Worm (Caenorhabditis elegans) whole organism, L4 larva: ENCODE results near the gene W06H8.6.
A peak's percentile ranks its signal among the peaks of the same experiment; 100 is the strongest.

ENCODE experiments used
- F10B5.3 ChIP-seq: sonication (generic microtip); optimal IDR thresholded peaks from 2 replicates; lab custom pipeline; 2016; ENCODE audit warnings: mild to moderate bottlenecking, missing genetic modification characterization, missing compliant biosample characterization
- F26F4.8 ChIP-seq: fragments of 200-800 bp; sonication (Bioruptor generic); conservative IDR thresholded peaks from 2 replicates; pipeline ENCODE4 v1.3.6; 2022; ENCODE audit warnings: missing genetic modification characterization, missing compliant biosample characterization
- F49E8.2 ChIP-seq: sonication (generic microtip); optimal IDR thresholded peaks from 2 replicates; lab custom pipeline; 2016; ENCODE audit warnings: missing compliant biosample characterization, mild to moderate bottlenecking, missing genetic modification characterization, borderline replicate concordance
- T20F7.1 ChIP-seq: fragments of 200-800 bp; sonication (Bioruptor generic); optimal IDR thresholded peaks from 2 replicates; lab custom pipeline; 2018; ENCODE audit warnings: mild to moderate bottlenecking, missing genetic modification characterization, missing compliant biosample characterization
- Y105C5A.15 ChIP-seq: fragments of 200-800 bp; sonication (Bioruptor generic); IDR thresholded peaks from 2 replicates; pipeline ENCODE4 v1.3.6; 2022; ENCODE audit warnings: missing genetic modification characterization, missing compliant biosample characterization
- ZK337.2 ChIP-seq: fragments of 200-800 bp; sonication (Bioruptor generic); IDR thresholded peaks from 2 replicates; pipeline ENCODE4 v1.3.6; 2022; ENCODE audit warnings: missing genetic modification reagents, missing genetic modification characterization, missing compliant biosample characterization
- aha-1 ChIP-seq: fragments of 150-350 bp; peaks from one replicate; lab custom pipeline; 2014; ENCODE audit warnings: missing biosample characterization, missing genetic modification characterization
- aly-2 ChIP-seq: sonication (generic microtip); optimal IDR thresholded peaks from 2 replicates; lab custom pipeline; 2018; ENCODE audit warnings: missing biosample characterization, missing genetic modification characterization
- arid-1 ChIP-seq: fragments of 200-800 bp; sonication (Bioruptor generic); conservative IDR thresholded peaks from 2 replicates; pipeline ENCODE4 v1.3.6; 2022; ENCODE audit warnings: missing genetic modification reagents, missing genetic modification characterization, missing compliant biosample characterization
- attf-4 ChIP-seq: sonication (generic microtip); optimal IDR thresholded peaks from 3 replicates; lab custom pipeline; 2017; ENCODE audit warnings: missing biosample characterization, missing genetic modification characterization
- ceh-28 ChIP-seq: fragments of 150-350 bp; optimal IDR thresholded peaks from 2 replicates; lab custom pipeline; 2014; ENCODE audit warnings: missing biosample characterization, missing genetic modification reagents, missing genetic modification characterization
- ceh-62 ChIP-seq: sonication (generic microtip); optimal IDR thresholded peaks from 2 replicates; lab custom pipeline; 2017; ENCODE audit warnings: missing biosample characterization, missing genetic modification characterization
- ceh-82 ChIP-seq: sonication (generic microtip); optimal IDR thresholded peaks from 2 replicates; lab custom pipeline; 2017; ENCODE audit warnings: missing biosample characterization, missing genetic modification characterization
- cey-2 ChIP-seq: sonication (generic microtip); optimal IDR thresholded peaks from 3 replicates; lab custom pipeline; 2017; ENCODE audit warnings: missing genetic modification characterization, mild to moderate bottlenecking, missing compliant biosample characterization, antibody characterized with exemption, borderline replicate concordance; ENCODE audit not compliant: insufficient read depth
- daf-12 ChIP-seq: fragments of 150-350 bp; optimal IDR thresholded peaks from 2 replicates; lab custom pipeline; 2014; ENCODE audit warnings: missing biosample characterization, missing genetic modification reagents, missing genetic modification characterization
- dmd-8 ChIP-seq: fragments of 200-800 bp; sonication (Bioruptor generic); IDR thresholded peaks from 2 replicates; pipeline ENCODE4 v1.3.6; 2022; ENCODE audit warnings: missing genetic modification characterization, missing compliant biosample characterization
- dpl-1 ChIP-seq: fragments of 150-350 bp; optimal IDR thresholded peaks from 2 replicates; lab custom pipeline; 2014; ENCODE audit warnings: missing biosample characterization, missing genetic modification reagents, missing genetic modification characterization
- duxl-1 ChIP-seq: sonication (generic microtip); optimal IDR thresholded peaks from 2 replicates; lab custom pipeline; 2016; ENCODE audit warnings: mild to moderate bottlenecking, missing genetic modification characterization, moderate library complexity, missing compliant biosample characterization; ENCODE audit not compliant: poor library complexity
- egl-27 ChIP-seq: sonication (generic microtip); optimal IDR thresholded peaks from 3 replicates; lab custom pipeline; 2017; ENCODE audit warnings: missing biosample characterization, missing genetic modification reagents, missing genetic modification characterization
- egl-43 ChIP-seq: fragments of 200-800 bp; sonication (Bioruptor generic); IDR thresholded peaks from 2 replicates; pipeline ENCODE4 v1.3.6; 2022; ENCODE audit warnings: missing genetic modification reagents, missing genetic modification characterization, missing compliant biosample characterization
- fkh-10 ChIP-seq: fragments of 150-350 bp; optimal IDR thresholded peaks from 2 replicates; lab custom pipeline; 2014; ENCODE audit warnings: missing biosample characterization, missing genetic modification reagents, missing genetic modification characterization
- gei-8 ChIP-seq: fragments of 200-800 bp; sonication (Bioruptor generic); optimal IDR thresholded peaks from 2 replicates; lab custom pipeline; 2018; ENCODE audit warnings: mild to moderate bottlenecking, missing genetic modification characterization, missing compliant biosample characterization
- hmg-1.1 ChIP-seq: fragments of 200-800 bp; sonication (Bioruptor generic); IDR thresholded peaks from 2 replicates; pipeline ENCODE4 v1.3.6; 2022; ENCODE audit warnings: missing genetic modification reagents, missing genetic modification characterization, missing compliant biosample characterization
- jun-1 ChIP-seq: fragments of 150-350 bp; optimal IDR thresholded peaks from 2 replicates; lab custom pipeline; 2014; ENCODE audit warnings: missing biosample characterization, missing genetic modification reagents, missing genetic modification characterization
- lim-7 ChIP-seq: fragments of 200-800 bp; sonication (Bioruptor generic); IDR thresholded peaks from 2 replicates; pipeline ENCODE4 v1.3.6; 2022; ENCODE audit warnings: missing genetic modification characterization, missing compliant biosample characterization
- lin-13 ChIP-seq: fragments of 150-350 bp; optimal IDR thresholded peaks from 2 replicates; lab custom pipeline; 2014; ENCODE audit warnings: missing biosample characterization, missing genetic modification reagents, missing genetic modification characterization
- lin-38 ChIP-seq: fragments of 200-800 bp; sonication (Bioruptor generic); IDR thresholded peaks from 2 replicates; pipeline ENCODE4 v1.3.6; 2022; ENCODE audit warnings: missing genetic modification reagents, missing genetic modification characterization, missing compliant biosample characterization
- lir-3 ChIP-seq: sonication (generic microtip); optimal IDR thresholded peaks from 2 replicates; lab custom pipeline; 2016; ENCODE audit warnings: mild to moderate bottlenecking, missing genetic modification characterization, missing compliant biosample characterization
- madf-5 ChIP-seq, 2 experiments: fragments of 200-800 bp; sonication (Bioruptor generic); IDR thresholded peaks; 2 replicates each; pipeline ENCODE4 v1.3.6; 2022; ENCODE audit warnings: missing compliant biosample characterization in 2 of 2, missing genetic modification characterization in 2 of 2
- madf-9 ChIP-seq: fragments of 200-800 bp; sonication (Bioruptor generic); conservative IDR thresholded peaks from 2 replicates; pipeline ENCODE4 v1.3.6; 2022; ENCODE audit warnings: missing genetic modification reagents, missing genetic modification characterization, missing compliant biosample characterization
- mdl-1 ChIP-seq, 2 experiments: fragments of 150-350 bp in 1 of 2; sonication (generic microtip) in 1 of 2; optimal IDR thresholded peaks; 2 replicates each; lab custom pipeline; 2014 to 2017; ENCODE audit warnings: missing biosample characterization in 2 of 2, missing genetic modification characterization in 2 of 2
- mep-1 ChIP-seq: fragments of 150-350 bp; sonication (generic microtip); optimal IDR thresholded peaks from 3 replicates; lab custom pipeline; 2014; ENCODE audit warnings: missing biosample characterization, missing genetic modification characterization
- mes-2 ChIP-seq: sonication (generic microtip); optimal IDR thresholded peaks from 2 replicates; lab custom pipeline; 2016; ENCODE audit warnings: missing genotype, mild to moderate bottlenecking, missing genetic modification characterization, missing compliant biosample characterization; ENCODE audit not compliant: poor library complexity, severe bottlenecking
- mxl-2 ChIP-seq: fragments of 200-800 bp; sonication (Bioruptor generic); conservative IDR thresholded peaks from 2 replicates; pipeline ENCODE4 v1.3.6; 2022; ENCODE audit warnings: missing genetic modification reagents, missing genetic modification characterization, missing compliant biosample characterization
- nhr-237 ChIP-seq: sonication (generic microtip); optimal IDR thresholded peaks from 2 replicates; lab custom pipeline; 2017; ENCODE audit warnings: missing biosample characterization, missing genetic modification characterization
- nhr-28 ChIP-seq: fragments of 150-350 bp; optimal IDR thresholded peaks from 2 replicates; lab custom pipeline; 2014; ENCODE audit warnings: missing biosample characterization, missing genetic modification characterization
- nhr-6 ChIP-seq: fragments of 150-350 bp; optimal IDR thresholded peaks from 2 replicates; lab custom pipeline; 2014; ENCODE audit warnings: missing biosample characterization, missing genetic modification characterization
- nhr-76 ChIP-seq: fragments of 150-350 bp; optimal IDR thresholded peaks from 2 replicates; lab custom pipeline; 2014; ENCODE audit warnings: missing biosample characterization, missing genetic modification characterization
- pha-4 ChIP-seq, 2 experiments: fragments of 150-350 bp in 1 of 2; fragments of 200-800 bp in 1 of 2; sonication (Bioruptor generic) in 1 of 2; IDR thresholded peaks in 1 of 2; optimal IDR thresholded peaks in 1 of 2; 2 replicates each; pipeline versions ENCODE4 v1.3.6 to Lab custom; 2014 to 2022; ENCODE audit warnings: missing genetic modification characterization in 2 of 2, missing genetic modification reagents in 2 of 2, missing biosample characterization in 1 of 2, missing compliant biosample characterization in 1 of 2
- set-16 ChIP-seq: fragments of 200-800 bp; sonication (Bioruptor generic); IDR thresholded peaks from 2 replicates; pipeline ENCODE4 v1.3.6; 2022; ENCODE audit warnings: missing genetic modification reagents, missing genetic modification characterization, missing compliant biosample characterization
- skn-1 ChIP-seq: fragments of 150-350 bp; optimal IDR thresholded peaks from 2 replicates; lab custom pipeline; 2014; ENCODE audit warnings: missing biosample characterization, missing genetic modification characterization
- snpc-4 ChIP-seq: fragments of 150-350 bp; optimal IDR thresholded peaks from 2 replicates; lab custom pipeline; 2014; ENCODE audit warnings: missing biosample characterization, missing genetic modification characterization
- spr-3 ChIP-seq: fragments of 200-800 bp; sonication (Bioruptor generic); optimal IDR thresholded peaks from 2 replicates; lab custom pipeline; 2018; ENCODE audit warnings: mild to moderate bottlenecking, missing genetic modification characterization, missing compliant biosample characterization
- tag-97 ChIP-seq: fragments of 200-800 bp; sonication (Bioruptor generic); IDR thresholded peaks from 2 replicates; pipeline ENCODE4 v1.3.6; 2022; ENCODE audit warnings: missing genetic modification characterization, missing compliant biosample characterization
- tra-1 ChIP-seq: fragments of 200-800 bp; sonication (Bioruptor generic); IDR thresholded peaks from 2 replicates; pipeline ENCODE4 v1.3.6; 2022; ENCODE audit warnings: missing genetic modification reagents, missing genetic modification characterization, missing compliant biosample characterization
- unc-130 ChIP-seq: sonication (generic microtip); optimal IDR thresholded peaks from 2 replicates; lab custom pipeline; 2016; ENCODE audit warnings: missing genetic modification reagents, missing genetic modification characterization, missing compliant biosample characterization
- unc-39 ChIP-seq: sonication (generic microtip); optimal IDR thresholded peaks from 2 replicates; lab custom pipeline; 2017; ENCODE audit warnings: missing biosample characterization, missing genetic modification characterization
- zip-2 ChIP-seq: fragments of 150-350 bp; optimal IDR thresholded peaks from 2 replicates; lab custom pipeline; 2014; ENCODE audit warnings: missing biosample characterization, missing genetic modification characterization
- ztf-7 ChIP-seq: fragments of 150-350 bp; optimal IDR thresholded peaks from 2 replicates; lab custom pipeline; 2014; ENCODE audit warnings: missing biosample characterization, missing genetic modification characterization

Gene W06H8.6

ce11 chrV:6227326-6228246 lies 776 bp upstream of the W06H8.6 start (continued):
- TF ChIP-seq aly-2, result no peak
- TF ChIP-seq ZK337.2 (GFP tag; lab: Robert Waterston, UW), result no peak
- TF ChIP-seq tag-97 (GFP tag; lab: Robert Waterston, UW), result no peak
- peak; percentile 61 for TF ChIP-seq lin-38 (GFP tag; lab: Robert Waterston, UW)
- TF ChIP-seq unc-130, result peak; percentile 17
- TF ChIP-seq nhr-6 (tag; lab: Kevin White, UChicago), result peak; percentile 90
- TF ChIP-seq lim-7 (GFP tag; lab: Robert Waterston, UW), result no peak
- no peak for TF ChIP-seq unc-39
- TF ChIP-seq nhr-237, result peak; percentile 5
- peak; percentile 90 for TF ChIP-seq tra-1 (GFP tag; lab: Robert Waterston, UW)
- TF ChIP-seq mdl-1 (tag; optimal IDR thresholded peaks at IDR 0.05; lab: Kevin White, UChicago), result peak; percentile 90 to 95
- TF ChIP-seq egl-27, result peak; percentile 66
- no peak for TF ChIP-seq duxl-1 (tag; lab: Kevin White, UChicago)
- TF ChIP-seq ztf-7 (tag; lab: Kevin White, UChicago), result peak; percentile 13
- peak; percentile 88 for TF ChIP-seq egl-43
- TF ChIP-seq arid-1, result peak; percentile 81
- peak; percentile 74; the same call in 1 of the 2 replicates for TF ChIP-seq madf-9 (GFP tag; lab: Robert Waterston, UW)
- TF ChIP-seq set-16 (GFP tag; lab: Robert Waterston, UW), result peak; percentile 100
- TF ChIP-seq attf-4 (tag; lab: Kevin White, UChicago), result no peak
- TF ChIP-seq ceh-62 (tag; lab: Kevin White, UChicago), result no peak
- peak; percentile 40 for TF ChIP-seq nhr-28 (tag; lab: Kevin White, UChicago)
- peak; percentile 75; the same call in 1 of the 2 replicates for TF ChIP-seq dmd-8 (GFP tag; lab: Robert Waterston, UW)
- TF ChIP-seq snpc-4 (tag; lab: Kevin White, UChicago), result no peak
- TF ChIP-seq ceh-82, result no peak
- TF ChIP-seq T20F7.1, result peak; percentile 6
- TF ChIP-seq aha-1 (tag; lab: Kevin White, UChicago), result peak; percentile 98
- TF ChIP-seq ceh-28, result peak; percentile 76
- peak; percentile 51 for TF ChIP-seq zip-2 (tag; lab: Kevin White, UChicago)
- no peak; a peak in 1 of 4 replicates for TF ChIP-seq madf-5 (GFP tag; IDR thresholded peaks at IDR 0.05; lab: Robert Waterston, UW)
- peak; percentile 41 for TF ChIP-seq spr-3 (GFP tag; lab: Kevin White, UChicago)
- TF ChIP-seq cey-2 (tag; lab: Kevin White, UChicago), result peak; percentile 1
- TF ChIP-seq mxl-2 (GFP tag; lab: Robert Waterston, UW), result peak; percentile 64; the same call in 1 of the 2 replicates
- TF ChIP-seq daf-12, result no peak
- peak; percentile 22 for TF ChIP-seq F10B5.3
- peak; percentile 25 for TF ChIP-seq skn-1 (tag; lab: Kevin White, UChicago)
- peak; percentile 93 for TF ChIP-seq mep-1 (tag; lab: Kevin White, UChicago)
- no peak for TF ChIP-seq lin-13 (GFP tag; lab: Kevin White, UChicago)
- peak; percentile 93 for TF ChIP-seq fkh-10 (GFP tag; lab: Kevin White, UChicago)
- TF ChIP-seq lir-3, result no peak
- TF ChIP-seq hmg-1.1 (GFP tag; lab: Robert Waterston, UW), result peak; percentile 97
- TF ChIP-seq mes-2 (tag; lab: Kevin White, UChicago), result peak; percentile 63
- no peak for TF ChIP-seq nhr-76 (tag; lab: Kevin White, UChicago)
- TF ChIP-seq gei-8 (GFP tag; lab: Kevin White, UChicago), result peak; percentile 56
- no peak for TF ChIP-seq Y105C5A.15
- no peak for TF ChIP-seq F49E8.2 (tag; lab: Kevin White, UChicago)
- peak; percentile 72 for TF ChIP-seq jun-1
- peak; percentile 67 for TF ChIP-seq dpl-1 (GFP tag; lab: Kevin White, UChicago)
- TF ChIP-seq pha-4 (GFP tag; IDR thresholded peaks at IDR 0.05; lab: Robert Waterston, UW), result peak; percentile 96
- peak; percentile 41 for TF ChIP-seq pha-4 (tag; optimal IDR thresholded peaks at IDR 0.05; lab: Kevin White, UChicago)
- no peak for TF ChIP-seq F26F4.8 (GFP tag; lab: Robert Waterston, UW)
